Worm (Caenorhabditis elegans): Measurements from ENCODE around the gene let-754.

ce11 chrIII:7933235-7933634 is 19.9 kb downstream of the let-754 start, which contains the start of gene ran-2:
- TF ChIP-seq lsl-1 (GFP tag; optimal IDR thresholded peaks at IDR 0.05) (no peak), ama-1 (optimal IDR thresholded peaks at IDR 0.05) (no peak), ama-1 (GFP tag; optimal IDR thresholded peaks at IDR 0.05) (no peak), Y56A3A.18 (GFP tag; IDR thresholded peaks at IDR 0.05) (no peak)

Measured in whole organism, young adult.